Fruit fly (Drosophila melanogaster) whole organism, pupa: Measurements from ENCODE around the gene CG14332.

Experiments
- CG8301 ChIP-seq: fragments of 200-800 bp; sonication (Bioruptor generic); optimal IDR thresholded peaks from 2 replicates; lab custom pipeline; 2018; ENCODE audit warnings: missing biosample characterization, mild to moderate bottlenecking, missing genetic modification characterization
- EcR ChIP-seq: fragments of 200-800 bp; sonication (Bioruptor generic); optimal IDR thresholded peaks from 3 replicates; lab custom pipeline; 2019; ENCODE audit warnings: missing biosample characterization, missing genetic modification characterization, mild to moderate bottlenecking, moderate library complexity, missing genetic modification reagents

DNA sequence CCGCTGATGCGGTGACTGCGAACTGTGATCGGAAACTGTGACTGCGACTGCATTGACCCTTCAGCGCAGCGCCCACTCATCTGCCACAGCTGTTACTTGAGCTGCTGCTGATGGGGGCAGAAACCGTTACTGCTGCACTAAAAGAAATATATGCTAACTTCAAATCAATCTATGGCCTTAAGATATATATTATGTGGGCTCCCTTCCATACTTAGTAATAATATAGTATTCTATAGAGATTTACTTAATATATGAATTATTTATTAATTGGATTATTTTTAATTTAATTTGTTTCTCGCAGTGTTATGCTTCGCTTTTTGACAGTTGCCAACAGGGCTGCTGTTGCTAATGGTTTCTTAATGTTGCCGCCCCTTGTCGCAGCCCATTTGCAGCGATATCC, 43.0 kb downstream of the CG14332 start:
- no peak for TF ChIP-seq CG8301 (tag; lab: Kevin White, UChicago)
- TF ChIP-seq EcR (GFP tag; lab: Kevin White, UChicago), result no peak
